Worm (Caenorhabditis elegans): Measurements from ENCODE around the gene T05H4.3.

DNA sequence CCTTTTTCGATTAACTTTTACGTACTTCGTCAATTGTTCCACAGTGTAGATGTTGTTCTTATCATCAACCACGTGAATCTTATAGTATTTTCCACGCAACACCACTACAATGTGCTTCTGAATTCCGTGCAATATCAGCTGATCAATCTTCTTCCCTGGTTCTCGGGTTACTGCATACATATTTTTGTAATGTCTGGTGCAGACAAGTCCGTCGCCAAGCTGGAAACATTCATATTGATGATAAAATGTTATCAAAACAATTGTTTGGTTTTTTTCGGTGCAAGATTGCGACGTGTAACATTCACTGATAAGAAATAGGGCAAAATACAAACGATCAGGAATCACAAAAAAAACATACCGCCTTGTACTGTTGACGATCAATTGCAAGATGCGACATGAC, 50.4 kb downstream of the T05H4.3 start:
- TF ChIP-seq unc-62 (GFP tag; optimal IDR thresholded peaks at IDR 0.05) (no peak), skn-1 (tag; optimal IDR thresholded peaks at IDR 0.05) (no peak), ztf-4 (tag; optimal IDR thresholded peaks at IDR 0.05) (no peak), lin-14 (GFP tag; optimal IDR thresholded peaks at IDR 0.05) (no peak), lin-13 (GFP tag; optimal IDR thresholded peaks at IDR 0.05) (no peak), egl-27 (tag; optimal IDR thresholded peaks at IDR 0.05) (no peak), tlp-1 (tag; optimal IDR thresholded peaks at IDR 0.05) (no peak), mdl-1 (tag; optimal IDR thresholded peaks at IDR 0.05) (no peak), lsy-2 (tag; optimal IDR thresholded peaks at IDR 0.05) (no peak), unc-98 (GFP tag; IDR thresholded peaks at IDR 0.05) (no peak), nhr-12 (tag; optimal IDR thresholded peaks at IDR 0.05) (no peak), fkh-10 (GFP tag; optimal IDR thresholded peaks at IDR 0.05) (no peak), rnt-1 (tag; optimal IDR thresholded peaks at IDR 0.05) (no peak), elt-2 (tag; optimal IDR thresholded peaks at IDR 0.05) (peak; percentile 67)
